Fruit fly (Drosophila melanogaster): ENCODE data around the gene CG31221.

The CG31221 gene

dm6 chr3R:19498672-19499373, 86.3 kb downstream of the CG31221 start:
- no peak for TF ChIP-seq CG17801 (GFP tag; optimal IDR thresholded peaks at IDR 0.05; ENCODE audit: partially characterized antibody)

dm6 chr3R:19499374-19499703, 86.8 kb downstream of the CG31221 start:
- no peak for TF ChIP-seq CG17801 (GFP tag; optimal IDR thresholded peaks at IDR 0.05; ENCODE audit: partially characterized antibody)

- TF ChIP-seq CG17801 (GFP tag; optimal IDR thresholded peaks at IDR 0.05; ENCODE audit: partially characterized antibody): no peak
Measured at dm6 chr3R:19499776-19500175, 87.3 kb downstream of the CG31221 start.

dm6 chr3R:19500588-19500987, 88.1 kb downstream of the CG31221 start:
- no peak for TF ChIP-seq CG17801 (GFP tag; optimal IDR thresholded peaks at IDR 0.05; ENCODE audit: partially characterized antibody)

dm6 chr3R:19503058-19503682, 90.7 kb downstream of the CG31221 start:
- TF ChIP-seq CG17801 (GFP tag; optimal IDR thresholded peaks at IDR 0.05; ENCODE audit: partially characterized antibody): no peak

dm6 chr3R:19508388-19509185, 96.1 kb downstream of the CG31221 start:
- no peak for TF ChIP-seq CG17801 (GFP tag; optimal IDR thresholded peaks at IDR 0.05; ENCODE audit: partially characterized antibody)

dm6 chr3R:19509186-19509522, 96.7 kb downstream of the CG31221 start:
- TF ChIP-seq CG17801 (GFP tag; optimal IDR thresholded peaks at IDR 0.05; ENCODE audit: partially characterized antibody): no peak
